5 worm cellular contexts compared by ENCODE assay signal in genomic region chrII:5271729-5272322, ce11.
A peak's percentile ranks its signal among the peaks of the same experiment; 100 is the strongest.
TF ChIP-seq lines count a peak whose summit lies in the region.

Gene drn-1, minus strand, starts transcription at chrII:5271845.

TF ChIP-seq in whole organism, L1 larva, 84 proteins besides CTCF, POLR2A, EP300 and RAD21 (continues in another document):
- TF ChIP-seq nhr-19 (GFP tag; conservative IDR thresholded peaks at IDR 0.05; lab: Robert Waterston, UW): no peak
- TF ChIP-seq C34B4.2 (tag; optimal IDR thresholded peaks at IDR 0.05; lab: Kevin White, UChicago): no peak
- TF ChIP-seq fos-1 (tag; optimal IDR thresholded peaks at IDR 0.05; lab: Kevin White, UChicago): no peak
- TF ChIP-seq fkh-10 (GFP tag; optimal IDR thresholded peaks at IDR 0.05; lab: Kevin White, UChicago): peak; percentile 91
- TF ChIP-seq alr-1 (tag; optimal IDR thresholded peaks at IDR 0.05; lab: Kevin White, UChicago; ENCODE audit: borderline replicate concordance): no peak
- TF ChIP-seq C16A3.4 (tag; optimal IDR thresholded peaks at IDR 0.05; lab: Kevin White, UChicago): no peak
- TF ChIP-seq jun-1 (tag; optimal IDR thresholded peaks at IDR 0.05; lab: Kevin White, UChicago): no peak
- peak in 1 of 3 experiments; percentile 2 for TF ChIP-seq dpl-1 (GFP tag; optimal IDR thresholded peaks at IDR 0.05; lab: Kevin White, UChicago)
- TF ChIP-seq lin-35 (GFP tag; optimal IDR thresholded peaks at IDR 0.05; lab: Kevin White, UChicago): no peak
- peak; percentile 31 for TF ChIP-seq tbx-2 (tag; optimal IDR thresholded peaks at IDR 0.05; lab: Kevin White, UChicago)
- TF ChIP-seq lin-15B (tag; optimal IDR thresholded peaks at IDR 0.05; lab: Kevin White, UChicago): no peak
- TF ChIP-seq ceh-88 (GFP tag; IDR thresholded peaks at IDR 0.05; lab: Robert Waterston, UW): no peak
- TF ChIP-seq nhr-71 (tag; optimal IDR thresholded peaks at IDR 0.05; lab: Kevin White, UChicago): peak; percentile 20
- TF ChIP-seq lin-14 (GFP tag; optimal IDR thresholded peaks at IDR 0.05; lab: Kevin White, UChicago): peak; percentile 82
- TF ChIP-seq xbp-1 (tag; optimal IDR thresholded peaks at IDR 0.05; lab: Kevin White, UChicago): no peak
- no peak for TF ChIP-seq nhr-11 (tag; optimal IDR thresholded peaks at IDR 0.05; lab: Kevin White, UChicago)
- no peak for TF ChIP-seq isw-1 (GFP tag; IDR thresholded peaks at IDR 0.05; lab: Robert Waterston, UW)
- peak in 1 of 2 experiments; percentile 4 for TF ChIP-seq lsy-2 (tag; optimal IDR thresholded peaks at IDR 0.05; lab: Kevin White, UChicago)
- TF ChIP-seq skn-1 (tag; optimal IDR thresholded peaks at IDR 0.05; lab: Kevin White, UChicago): no peak

TF ChIP-seq in whole organism, L2 larva, 48 proteins besides CTCF, POLR2A, EP300 and RAD21 (continues in another document):
- TF ChIP-seq nhr-12 (tag; optimal IDR thresholded peaks at IDR 0.05; lab: Kevin White, UChicago): no peak
- TF ChIP-seq nhr-237 (tag; optimal IDR thresholded peaks at IDR 0.05; lab: Kevin White, UChicago): no peak
- TF ChIP-seq dmd-4 (tag; optimal IDR thresholded peaks at IDR 0.05; lab: Kevin White, UChicago): no peak
- no peak for TF ChIP-seq ztf-4 (tag; optimal IDR thresholded peaks at IDR 0.05; lab: Kevin White, UChicago)
- TF ChIP-seq ceh-16 (tag; optimal IDR thresholded peaks at IDR 0.05; lab: Kevin White, UChicago): no peak
- no peak for TF ChIP-seq gmeb-1 (tag; optimal IDR thresholded peaks at IDR 0.05; lab: Kevin White, UChicago)
- TF ChIP-seq lin-39 (tag; optimal IDR thresholded peaks at IDR 0.05; lab: Kevin White, UChicago): no peak
- peak; percentile 23 for TF ChIP-seq nhr-129 (tag; optimal IDR thresholded peaks at IDR 0.05; lab: Kevin White, UChicago)
- TF ChIP-seq nhr-23 (tag; optimal IDR thresholded peaks at IDR 0.05; lab: Kevin White, UChicago): no peak
- TF ChIP-seq egl-27 (tag; optimal IDR thresholded peaks at IDR 0.05; lab: Kevin White, UChicago): no peak
- TF ChIP-seq ceh-82 (tag; optimal IDR thresholded peaks at IDR 0.05; lab: Kevin White, UChicago): no peak
- TF ChIP-seq unc-39 (tag; optimal IDR thresholded peaks at IDR 0.05; lab: Kevin White, UChicago): no peak
- TF ChIP-seq Y55F3AM.14 (GFP tag; optimal IDR thresholded peaks at IDR 0.05; lab: Kevin White, UChicago): no peak
- no peak for TF ChIP-seq lin-13 (GFP tag; optimal IDR thresholded peaks at IDR 0.05; lab: Kevin White, UChicago)
- peak in 1 of 2 experiments; percentile 13 for TF ChIP-seq lsy-2 (tag; optimal IDR thresholded peaks at IDR 0.05; lab: Kevin White, UChicago)
- no peak for TF ChIP-seq blmp-1 (tag; optimal IDR thresholded peaks at IDR 0.05; lab: Kevin White, UChicago; ENCODE audit: insufficient read depth)
- TF ChIP-seq zag-1 (tag; optimal IDR thresholded peaks at IDR 0.05; lab: Kevin White, UChicago): peak; percentile 16
- no peak for TF ChIP-seq nhr-21 (tag; optimal IDR thresholded peaks at IDR 0.05; lab: Kevin White, UChicago)
- no peak for TF ChIP-seq ama-1 (optimal IDR thresholded peaks at IDR 0.05; lab: Kevin White, UChicago)
- no peak for TF ChIP-seq elt-3 (tag; optimal IDR thresholded peaks at IDR 0.05; lab: Kevin White, UChicago)

TF ChIP-seq in whole organism, L3 larva, 47 proteins besides CTCF, POLR2A, EP300 and RAD21:
- TF ChIP-seq ceh-16 (tag; optimal IDR thresholded peaks at IDR 0.05; lab: Kevin White, UChicago) (no peak), unc-62 (GFP tag; optimal IDR thresholded peaks at IDR 0.05; lab: Kevin White, UChicago) (no peak), unc-39 (tag; optimal IDR thresholded peaks at IDR 0.05; lab: Kevin White, UChicago) (no peak), pha-4 (tag; optimal IDR thresholded peaks at IDR 0.05; lab: Kevin White, UChicago) (no peak), jun-1 (tag; optimal IDR thresholded peaks at IDR 0.05; lab: Kevin White, UChicago) (no peak), nhr-67 (tag; optimal IDR thresholded peaks at IDR 0.05; lab: Kevin White, UChicago) (no peak), nfya-1 (tag; optimal IDR thresholded peaks at IDR 0.05; lab: Kevin White, UChicago; ENCODE audit: insufficient read depth) (peak; percentile 43), hmg-11 (tag; optimal IDR thresholded peaks at IDR 0.05; lab: Kevin White, UChicago) (peak; percentile 23), lin-39 (tag; optimal IDR thresholded peaks at IDR 0.05; lab: Kevin White, UChicago) (no peak), daf-12 (tag; optimal IDR thresholded peaks at IDR 0.05; lab: Kevin White, UChicago) (no peak), tbx-2 (tag; optimal IDR thresholded peaks at IDR 0.05; lab: Kevin White, UChicago) (no peak), R02D3.7 (tag; optimal IDR thresholded peaks at IDR 0.05; lab: Kevin White, UChicago) (no peak), fkh-10 (GFP tag; optimal IDR thresholded peaks at IDR 0.05; lab: Kevin White, UChicago) (peak; percentile 71)

TF ChIP-seq in whole organism, L4 larva, 104 proteins besides CTCF, POLR2A, EP300 and RAD21:
- TF ChIP-seq nhr-77 (tag; optimal IDR thresholded peaks at IDR 0.05; lab: Kevin White, UChicago) (no peak), fkh-10 (GFP tag; optimal IDR thresholded peaks at IDR 0.05; lab: Kevin White, UChicago) (peak; percentile 88), php-3 (GFP tag; IDR thresholded peaks at IDR 0.05; lab: Robert Waterston, UW) (no peak), T20F7.1 (GFP tag; optimal IDR thresholded peaks at IDR 0.05; lab: Kevin White, UChicago) (no peak), ceh-82 (tag; optimal IDR thresholded peaks at IDR 0.05; lab: Kevin White, UChicago) (no peak), sdz-12 (GFP tag; optimal IDR thresholded peaks at IDR 0.05; lab: Kevin White, UChicago) (no peak), rbr-2 (tag; optimal IDR thresholded peaks at IDR 0.05; lab: Kevin White, UChicago) (no peak), vab-7 (GFP tag; IDR thresholded peaks at IDR 0.05; lab: Robert Waterston, UW) (no peak), ctbp-1 (GFP tag; IDR thresholded peaks at IDR 0.05; lab: Robert Waterston, UW) (no peak), hlh-30 (tag; optimal IDR thresholded peaks at IDR 0.05; lab: Kevin White, UChicago; ENCODE audit: insufficient read depth) (peak; percentile 35), lin-38 (GFP tag; IDR thresholded peaks at IDR 0.05; lab: Robert Waterston, UW) (no peak), aha-1 (tag; lab: Kevin White, UChicago) (peak; percentile 97), mdl-1 (tag; optimal IDR thresholded peaks at IDR 0.05; lab: Kevin White, UChicago) (peak in 1 of 2 experiments; percentile 2), dmd-6 (GFP tag; IDR thresholded peaks at IDR 0.05; lab: Robert Waterston, UW) (no peak), lsy-2 (tag; optimal IDR thresholded peaks at IDR 0.05; lab: Kevin White, UChicago) (peak in 1 of 2 experiments; percentile 24), unc-62 (GFP tag; optimal IDR thresholded peaks at IDR 0.05 in 1 of 2; lab: Kevin White, UChicago) (peak in 1 of 2 experiments; percentile 85), unc-62 (tag; optimal IDR thresholded peaks at IDR 0.05; lab: Kevin White, UChicago) (no peak), ztf-7 (tag; optimal IDR thresholded peaks at IDR 0.05; lab: Kevin White, UChicago) (no peak), nhr-6 (tag; optimal IDR thresholded peaks at IDR 0.05; lab: Kevin White, UChicago) (no peak)

TF ChIP-seq in whole organism, late embryonic, 69 proteins besides CTCF, POLR2A, EP300 and RAD21:
- TF ChIP-seq unc-42 (tag; optimal IDR thresholded peaks at IDR 0.05; lab: Kevin White, UChicago) (peak; percentile 9), C38D4.7 (GFP tag; optimal IDR thresholded peaks at IDR 0.05; lab: Kevin White, UChicago) (no peak), ttx-3 (tag; optimal IDR thresholded peaks at IDR 0.05; lab: Kevin White, UChicago) (no peak), T23F11.4 (GFP tag; optimal IDR thresholded peaks at IDR 0.05; lab: Kevin White, UChicago) (no peak)
TF ChIP-seq in whole organism, late embryonic: peak in this region for 1.

Comparison
In these comparisons a context has a peak if more than half of its experiments do, and no peak if none do; other contexts are left out.
1. Of the 29 proteins assayed by ChIP-seq in both whole organism, L4 larva and whole organism, L1 larva: peak only in whole organism, L4 larva: aha-1; only in whole organism, L1 larva: none; in both: fkh-10; in neither: 23; mixed calls (peak in some experiments, not most) for 4.